Worm (Caenorhabditis elegans): ENCODE data around the gene par-5.
A peak's percentile ranks its signal among the peaks of the same experiment; 100 is the strongest.
"Not testable (repeated sequence)": the region's sequence is repeated elsewhere in the genome, so short reads cannot be mapped to it uniquely, and the experiment has no call there.

par-5 gene

ce11 chrIV:11842121-11842520 lies 20.4 kb upstream of the par-5 start, which contains the start of gene F38H4.3:
Gene F38H4.3, plus strand, starts transcription at chrIV:11842421.
- TF ChIP-seq scrt-1 (GFP tag; IDR thresholded peaks at IDR 0.05) (no peak), hnd-1 (tag; optimal IDR thresholded peaks at IDR 0.05) (no peak), sea-1 (GFP tag; conservative IDR thresholded peaks at IDR 0.05) (no peak), flt-1 (GFP tag; IDR thresholded peaks at IDR 0.05) (no peak), ama-1 (optimal IDR thresholded peaks at IDR 0.05) (no peak), tbx-11 (GFP tag; IDR thresholded peaks at IDR 0.05) (no peak), tra-4 (tag; optimal IDR thresholded peaks at IDR 0.05) (no peak), hmbx-1 (tag; optimal IDR thresholded peaks at IDR 0.05) (no peak), ceh-13 (GFP tag; optimal IDR thresholded peaks at IDR 0.05) (no peak), F13C5.2 (tag; optimal IDR thresholded peaks at IDR 0.05) (no peak), B0310.2 (tag; optimal IDR thresholded peaks at IDR 0.05) (no peak), ets-7 (tag; optimal IDR thresholded peaks at IDR 0.05) (no peak), hmg-4 (GFP tag; optimal IDR thresholded peaks at IDR 0.05) (no peak), pes-1 (GFP tag; IDR thresholded peaks at IDR 0.05) (no peak), tbx-37 (GFP tag; conservative IDR thresholded peaks at IDR 0.05) (no peak), ceh-36 (tag; optimal IDR thresholded peaks at IDR 0.05) (no peak), aly-1 (tag; optimal IDR thresholded peaks at IDR 0.05) (no peak)

- TF ChIP-seq B0310.2 (tag; optimal IDR thresholded peaks at IDR 0.05), result no peak
- TF ChIP-seq hmbx-1 (tag; optimal IDR thresholded peaks at IDR 0.05), result no peak
- TF ChIP-seq aly-1 (tag; optimal IDR thresholded peaks at IDR 0.05), result no peak
- no peak for TF ChIP-seq sea-1 (GFP tag; conservative IDR thresholded peaks at IDR 0.05)
- TF ChIP-seq ama-1 (optimal IDR thresholded peaks at IDR 0.05), result no peak
- TF ChIP-seq ceh-36 (tag; optimal IDR thresholded peaks at IDR 0.05), result no peak
- no peak for TF ChIP-seq hmg-4 (GFP tag; optimal IDR thresholded peaks at IDR 0.05)
- no peak for TF ChIP-seq tra-4 (tag; optimal IDR thresholded peaks at IDR 0.05)
- no peak for TF ChIP-seq tbx-11 (GFP tag; IDR thresholded peaks at IDR 0.05)
- TF ChIP-seq scrt-1 (GFP tag; IDR thresholded peaks at IDR 0.05), result no peak
These were observed 16.9 kb upstream of the par-5 start, which contains the start of gene fbxb-3 for ce11 chrIV:11838657-11839056. Gene fbxb-3, plus strand, starts transcription at chrIV:11838957.

- TF ChIP-seq sea-1 (GFP tag; conservative IDR thresholded peaks at IDR 0.05) (no peak), F13C5.2 (tag; optimal IDR thresholded peaks at IDR 0.05) (no peak), scrt-1 (GFP tag; IDR thresholded peaks at IDR 0.05) (no peak), pes-1 (GFP tag; IDR thresholded peaks at IDR 0.05) (no peak), tbx-11 (GFP tag; IDR thresholded peaks at IDR 0.05) (no peak), tra-4 (tag; optimal IDR thresholded peaks at IDR 0.05) (no peak), ceh-36 (tag; optimal IDR thresholded peaks at IDR 0.05) (no peak), hnd-1 (tag; optimal IDR thresholded peaks at IDR 0.05) (no peak), ets-7 (tag; optimal IDR thresholded peaks at IDR 0.05) (no peak)
These were observed 11.7 kb upstream of the par-5 start, which contains the start of gene M117.4 for ce11 chrIV:11833456-11833855. Gene M117.4, minus strand, starts transcription at chrIV:11833556.

ce11 chrIV:11828012-11828411 lies 6.3 kb upstream of the par-5 start, which contains the start of gene M117.6:
Gene M117.6, minus strand, starts transcription at chrIV:11828112.
- TF ChIP-seq B0310.2 (tag; optimal IDR thresholded peaks at IDR 0.05); flt-1 (GFP tag; IDR thresholded peaks at IDR 0.05); F13C5.2 (tag; optimal IDR thresholded peaks at IDR 0.05): not testable (repeated sequence)

- no peak for TF ChIP-seq hmg-4 (GFP tag; optimal IDR thresholded peaks at IDR 0.05)
- TF ChIP-seq pes-1 (GFP tag; IDR thresholded peaks at IDR 0.05), result 0 out of 2 replicates have a peak, but pooled peaks have one; percentile 15
These were observed 730 bp upstream of the par-5 start for ce11 chrIV:11822454-11822853.

- TF ChIP-seq B0310.2 (tag; optimal IDR thresholded peaks at IDR 0.05), result no peak
- TF ChIP-seq aly-1 (tag; optimal IDR thresholded peaks at IDR 0.05), result no peak
- TF ChIP-seq hnd-1 (tag; optimal IDR thresholded peaks at IDR 0.05), result no peak
- no peak for TF ChIP-seq pes-1 (GFP tag; IDR thresholded peaks at IDR 0.05)
- TF ChIP-seq tbx-37 (GFP tag; conservative IDR thresholded peaks at IDR 0.05), result no peak
- TF ChIP-seq tbx-11 (GFP tag; IDR thresholded peaks at IDR 0.05), result no peak
- TF ChIP-seq ceh-13 (GFP tag; optimal IDR thresholded peaks at IDR 0.05), result no peak
- peak; percentile 41 for TF ChIP-seq ama-1 (optimal IDR thresholded peaks at IDR 0.05)
- no peak for TF ChIP-seq ceh-36 (tag; optimal IDR thresholded peaks at IDR 0.05)
These were observed 1.4 kb downstream of the par-5 start for ce11 chrIV:11820067-11820913.

- no peak for TF ChIP-seq ceh-36 (tag; optimal IDR thresholded peaks at IDR 0.05)
- TF ChIP-seq pes-1 (GFP tag; IDR thresholded peaks at IDR 0.05), result no peak
- TF ChIP-seq ceh-13 (GFP tag; optimal IDR thresholded peaks at IDR 0.05), result no peak
- TF ChIP-seq F13C5.2 (tag; optimal IDR thresholded peaks at IDR 0.05), result no peak
These were observed 7.8 kb downstream of the par-5 start, which contains the start of gene M117.1 for ce11 chrIV:11813901-11814300. Gene M117.1, plus strand, starts transcription at chrIV:11814247.

ce11 chrIV:11812017-11812416 lies 9.7 kb downstream of the par-5 start:
- TF ChIP-seq aly-1 (tag; optimal IDR thresholded peaks at IDR 0.05) (no peak), flt-1 (GFP tag; IDR thresholded peaks at IDR 0.05) (no peak), ceh-13 (GFP tag; optimal IDR thresholded peaks at IDR 0.05) (no peak), ceh-36 (tag; optimal IDR thresholded peaks at IDR 0.05) (no peak), pes-1 (GFP tag; IDR thresholded peaks at IDR 0.05) (no peak), B0310.2 (tag; optimal IDR thresholded peaks at IDR 0.05) (no peak), hmg-4 (GFP tag; optimal IDR thresholded peaks at IDR 0.05) (no peak), scrt-1 (GFP tag; IDR thresholded peaks at IDR 0.05) (no peak), hnd-1 (tag; optimal IDR thresholded peaks at IDR 0.05) (no peak), ets-7 (tag; optimal IDR thresholded peaks at IDR 0.05) (no peak), tbx-37 (GFP tag; conservative IDR thresholded peaks at IDR 0.05) (no peak), tra-4 (tag; optimal IDR thresholded peaks at IDR 0.05) (no peak), hmbx-1 (tag; optimal IDR thresholded peaks at IDR 0.05) (no peak), F13C5.2 (tag; optimal IDR thresholded peaks at IDR 0.05) (no peak), tbx-11 (GFP tag; IDR thresholded peaks at IDR 0.05) (no peak)

All from whole organism, early embryonic.